Fruit fly (Drosophila melanogaster): ENCODE measurements around the gene Cp7Fb.

Cp7Fb gene

dm6 chrX:8479031-8479568 is 5.5 kb downstream of the Cp7Fb start, which contains the start of gene Cp36:
Cp36 (plus strand) TSS chrX:8479319.
- no peak for TF ChIP-seq CG10147 (GFP tag; optimal IDR thresholded peaks at IDR 0.05)
- TF ChIP-seq chm (GFP tag; IDR thresholded peaks at IDR 0.05), result no peak
- no peak for TF ChIP-seq bowl (GFP tag; IDR thresholded peaks at IDR 0.05)
- TF ChIP-seq fu2 (GFP tag; optimal IDR thresholded peaks at IDR 0.05), result no peak
- TF ChIP-seq Chrac-16 (GFP tag; optimal IDR thresholded peaks at IDR 0.05), result no peak
- no peak for TF ChIP-seq Elba2 (GFP tag; optimal IDR thresholded peaks at IDR 0.05)
- TF ChIP-seq CG2875 (GFP tag; optimal IDR thresholded peaks at IDR 0.05), result no peak
- no peak for TF ChIP-seq B-H2 (GFP tag; optimal IDR thresholded peaks at IDR 0.05)
- no peak for TF ChIP-seq CG1647 (GFP tag; optimal IDR thresholded peaks at IDR 0.05)
- no peak for TF ChIP-seq CG2678 (tag; optimal IDR thresholded peaks at IDR 0.05)
- TF ChIP-seq aop (GFP tag; IDR thresholded peaks at IDR 0.05), result no peak
- no peak for TF ChIP-seq Hand (GFP tag; optimal IDR thresholded peaks at IDR 0.05)
- no peak for TF ChIP-seq bcd (GFP tag; optimal IDR thresholded peaks at IDR 0.05)
- no peak for TF ChIP-seq lab (GFP tag; optimal IDR thresholded peaks at IDR 0.05)
- TF ChIP-seq fd64A (GFP tag; optimal IDR thresholded peaks at IDR 0.05), result no peak
- TF ChIP-seq gcm2 (GFP tag; optimal IDR thresholded peaks at IDR 0.05), result no peak
- no peak for TF ChIP-seq Camta (GFP tag; optimal IDR thresholded peaks at IDR 0.05)
- no peak for TF ChIP-seq abd-A (tag; optimal IDR thresholded peaks at IDR 0.05)

DNA sequence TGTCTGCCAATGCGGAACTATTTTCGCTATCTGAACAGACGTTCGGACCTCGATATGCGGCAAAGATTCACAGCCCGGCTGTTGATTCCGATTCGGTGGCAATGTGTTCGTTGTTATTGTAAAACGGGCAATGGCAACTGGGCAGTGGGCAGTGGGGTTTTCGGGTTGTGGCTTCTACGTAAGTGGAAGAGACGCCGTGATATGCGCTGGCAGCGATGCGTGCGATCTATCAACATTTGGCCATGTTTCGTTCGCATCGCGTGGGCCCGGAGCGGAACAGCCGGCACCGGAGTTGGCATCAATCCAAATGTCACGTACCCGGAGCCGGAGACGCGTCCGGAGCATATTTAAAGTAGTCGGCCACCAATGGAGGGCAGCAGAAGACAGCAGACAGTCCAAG is 7.8 kb downstream of the Cp7Fb start, which contains the start of gene Cp38:
TSS of gene Cp38 (plus strand) at position 376 of the 400 bp plus-strand sequence.
- no peak for TF ChIP-seq CG9215 (GFP tag; IDR thresholded peaks at IDR 0.05)
- 0 out of 2 replicates have a peak, but pooled peaks have one; percentile 5 for TF ChIP-seq CG14667 (GFP tag; IDR thresholded peaks at IDR 0.05)

DNA sequence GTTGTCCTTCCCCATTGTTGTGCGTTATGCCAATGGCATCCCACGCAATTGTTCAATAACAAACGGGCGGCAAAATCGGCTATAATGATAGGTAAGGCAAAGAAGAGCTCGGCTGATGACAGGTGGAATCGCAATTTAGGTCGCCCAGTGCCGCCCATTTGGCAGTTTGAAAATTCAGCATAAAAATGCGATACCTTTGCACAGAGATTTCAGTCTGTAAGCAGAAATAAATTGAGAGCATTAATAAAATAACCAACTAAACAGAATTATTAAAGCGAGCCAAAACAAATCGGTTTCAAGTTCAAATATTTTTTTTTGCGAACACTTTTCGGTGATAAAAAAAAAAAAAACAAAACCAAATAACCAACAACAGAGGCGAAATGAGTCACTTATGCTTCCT is 10.0 kb downstream of the Cp7Fb start, which contains the start of gene CG33223:
TSS of gene CG33223 (minus strand) at position 215 of the 400 bp plus-strand sequence.
- TF ChIP-seq emc (GFP tag; optimal IDR thresholded peaks at IDR 0.05) (no peak), Poxn (GFP tag; IDR thresholded peaks at IDR 0.05) (no peak), Scr (GFP tag; IDR thresholded peaks at IDR 0.05; ENCODE audit: partially characterized antibody) (no peak), CG16815 (GFP tag; optimal IDR thresholded peaks at IDR 0.05) (no peak), Ada2b (GFP tag; IDR thresholded peaks at IDR 0.05) (no peak), Usf (GFP tag; optimal IDR thresholded peaks at IDR 0.05) (no peak), CG43689 (GFP tag; IDR thresholded peaks at IDR 0.05) (no peak), Dbx (GFP tag; IDR thresholded peaks at IDR 0.05) (no peak)

- no peak for TF ChIP-seq Rx (GFP tag; IDR thresholded peaks at IDR 0.05)
- no peak for TF ChIP-seq dpn (GFP tag; optimal IDR thresholded peaks at IDR 0.05)
- TF ChIP-seq Sry-δ (GFP tag; optimal IDR thresholded peaks at IDR 0.05), result no peak
- TF ChIP-seq CG13775 (GFP tag; optimal IDR thresholded peaks at IDR 0.05), result no peak
- TF ChIP-seq Gsc (GFP tag; IDR thresholded peaks at IDR 0.05), result no peak
- TF ChIP-seq CG42726 (GFP tag; IDR thresholded peaks at IDR 0.05; ENCODE audit: partially characterized antibody), result no peak
- no peak for TF ChIP-seq gsb (GFP tag; IDR thresholded peaks at IDR 0.05)
- TF ChIP-seq maf-S (GFP tag; optimal IDR thresholded peaks at IDR 0.05), result no peak
- no peak for TF ChIP-seq sc (optimal IDR thresholded peaks at IDR 0.05)
- no peak for TF ChIP-seq sc (GFP tag; optimal IDR thresholded peaks at IDR 0.05)
- TF ChIP-seq tgo (GFP tag; IDR thresholded peaks at IDR 0.05), result no peak
- no peak for TF ChIP-seq Jarid2 (GFP tag; optimal IDR thresholded peaks at IDR 0.05)
- TF ChIP-seq CG16815 (GFP tag; optimal IDR thresholded peaks at IDR 0.05), result no peak
- TF ChIP-seq CG1233 (GFP tag; optimal IDR thresholded peaks at IDR 0.05), result no peak
- TF ChIP-seq CG1529 (GFP tag; optimal IDR thresholded peaks at IDR 0.05), result no peak
Observed at dm6 chrX:8484778-8485177, 11.1 kb downstream of the Cp7Fb start.

Measured in whole organism, embryonic.